Fruit fly (Drosophila melanogaster): Measurements from ENCODE around the gene Irbp18.

Gene Irbp18

DNA sequence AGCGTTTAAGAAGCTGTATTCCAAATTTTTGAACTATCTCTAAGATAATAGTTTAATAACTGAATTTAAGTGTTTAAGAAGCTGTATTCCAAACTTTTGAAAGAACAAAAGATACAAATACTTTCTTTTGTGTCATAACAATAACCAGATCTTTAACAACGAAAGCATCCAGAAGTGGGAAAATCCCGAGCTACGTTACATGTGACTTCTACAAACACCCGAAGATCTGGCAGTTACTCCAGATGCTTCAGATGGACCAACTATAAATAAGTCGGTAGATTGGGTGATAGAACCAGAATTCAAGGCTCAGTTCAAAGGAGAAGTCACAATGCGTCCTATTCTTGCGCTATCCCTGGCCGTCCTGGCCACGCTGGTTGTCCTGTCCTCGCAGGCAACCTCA is 9.9 kb upstream of the Irbp18 start, which contains the start of gene CG12522:
Gene CG12522, plus strand, starts transcription at position 301 of the 400 bp plus-strand sequence.
- no peak for TF ChIP-seq Myc (optimal IDR thresholded peaks at IDR 0.05)
- no peak for TF ChIP-seq insv (optimal IDR thresholded peaks at IDR 0.05)
- TF ChIP-seq h (optimal IDR thresholded peaks at IDR 0.05) = no peak
- TF ChIP-seq Sin3A (optimal IDR thresholded peaks at IDR 0.05) = no peak
- no peak for TF ChIP-seq ttk (optimal IDR thresholded peaks at IDR 0.05)
- no peak for TF ChIP-seq psq (optimal IDR thresholded peaks at IDR 0.05)

DNA sequence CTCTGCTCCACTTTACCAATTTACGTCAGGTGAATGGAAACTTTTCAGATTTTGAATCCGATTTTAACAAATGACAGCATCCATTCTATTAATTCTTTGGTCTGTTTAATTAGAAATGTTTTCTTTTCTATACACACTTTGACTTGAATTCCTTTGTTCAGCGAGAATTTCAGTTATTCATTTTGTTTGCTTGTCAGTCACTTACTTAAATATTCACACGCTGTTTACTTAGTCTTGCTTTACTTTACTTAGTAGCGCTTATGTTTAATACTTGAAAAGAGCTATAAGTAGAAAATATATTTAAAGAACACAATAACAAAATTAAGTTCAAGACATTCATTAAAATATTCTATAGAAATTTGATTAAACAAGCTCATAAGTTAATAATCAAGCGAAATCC is 9.4 kb upstream of the Irbp18 start, which contains the start of gene CG32073:
Gene CG32073, minus strand, starts transcription at position 151 of the 400 bp plus-strand sequence.
- TF ChIP-seq psq (optimal IDR thresholded peaks at IDR 0.05) (no peak), Sin3A (optimal IDR thresholded peaks at IDR 0.05) (no peak), h (optimal IDR thresholded peaks at IDR 0.05) (no peak), insv (optimal IDR thresholded peaks at IDR 0.05) (no peak), Myc (optimal IDR thresholded peaks at IDR 0.05) (no peak), ttk (optimal IDR thresholded peaks at IDR 0.05) (no peak)

dm6 chr3L:11103773-11104172 is 5.8 kb upstream of the Irbp18 start, which contains the start of gene CG32071:
TSS of gene CG32071 (minus strand) at chr3L:11103873.
- TF ChIP-seq ttk (optimal IDR thresholded peaks at IDR 0.05) = no peak
- TF ChIP-seq h (optimal IDR thresholded peaks at IDR 0.05) = no peak
- no peak for TF ChIP-seq psq (optimal IDR thresholded peaks at IDR 0.05)
- no peak for TF ChIP-seq Myc (optimal IDR thresholded peaks at IDR 0.05)
- no peak for TF ChIP-seq Sin3A (optimal IDR thresholded peaks at IDR 0.05)
- TF ChIP-seq insv (optimal IDR thresholded peaks at IDR 0.05) = no peak

DNA sequence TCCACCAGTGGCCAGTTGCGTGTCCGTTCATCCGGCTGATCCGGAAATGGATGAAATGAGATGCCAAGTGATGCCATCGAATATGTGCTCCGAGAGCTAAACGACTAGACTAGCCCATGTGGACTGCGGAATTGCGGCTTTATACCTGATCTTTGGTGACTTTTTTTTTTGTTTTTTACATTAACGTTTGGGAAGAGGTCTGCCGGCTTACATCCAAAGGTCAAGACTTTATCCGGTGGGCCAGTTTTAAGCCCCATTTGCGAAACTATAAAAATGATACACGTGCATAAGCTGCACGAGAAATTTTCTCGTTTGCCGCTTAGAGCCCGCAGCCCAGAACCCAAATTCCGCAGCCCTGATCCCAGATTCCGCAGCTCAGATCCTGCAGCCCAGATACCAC is 4.9 kb upstream of the Irbp18 start, which contains the start of gene Elo68alpha:
Gene Elo68alpha, minus strand, starts transcription at position 101 of the 400 bp plus-strand sequence.
- TF ChIP-seq Sin3A (optimal IDR thresholded peaks at IDR 0.05) (no peak), h (optimal IDR thresholded peaks at IDR 0.05) (no peak), insv (optimal IDR thresholded peaks at IDR 0.05) (no peak), ttk (optimal IDR thresholded peaks at IDR 0.05) (no peak), Myc (optimal IDR thresholded peaks at IDR 0.05) (no peak), psq (optimal IDR thresholded peaks at IDR 0.05) (no peak)

dm6 chr3L:11101598-11101997 is 3.6 kb upstream of the Irbp18 start, which contains the start of gene Elo68beta:
TSS of gene Elo68beta (minus strand) at chr3L:11101698.
- no peak for TF ChIP-seq psq (optimal IDR thresholded peaks at IDR 0.05)
- no peak for TF ChIP-seq h (optimal IDR thresholded peaks at IDR 0.05)
- no peak for TF ChIP-seq insv (optimal IDR thresholded peaks at IDR 0.05)
- TF ChIP-seq ttk (optimal IDR thresholded peaks at IDR 0.05) = no peak
- no peak for TF ChIP-seq Sin3A (optimal IDR thresholded peaks at IDR 0.05)
- no peak for TF ChIP-seq Myc (optimal IDR thresholded peaks at IDR 0.05)

DNA sequence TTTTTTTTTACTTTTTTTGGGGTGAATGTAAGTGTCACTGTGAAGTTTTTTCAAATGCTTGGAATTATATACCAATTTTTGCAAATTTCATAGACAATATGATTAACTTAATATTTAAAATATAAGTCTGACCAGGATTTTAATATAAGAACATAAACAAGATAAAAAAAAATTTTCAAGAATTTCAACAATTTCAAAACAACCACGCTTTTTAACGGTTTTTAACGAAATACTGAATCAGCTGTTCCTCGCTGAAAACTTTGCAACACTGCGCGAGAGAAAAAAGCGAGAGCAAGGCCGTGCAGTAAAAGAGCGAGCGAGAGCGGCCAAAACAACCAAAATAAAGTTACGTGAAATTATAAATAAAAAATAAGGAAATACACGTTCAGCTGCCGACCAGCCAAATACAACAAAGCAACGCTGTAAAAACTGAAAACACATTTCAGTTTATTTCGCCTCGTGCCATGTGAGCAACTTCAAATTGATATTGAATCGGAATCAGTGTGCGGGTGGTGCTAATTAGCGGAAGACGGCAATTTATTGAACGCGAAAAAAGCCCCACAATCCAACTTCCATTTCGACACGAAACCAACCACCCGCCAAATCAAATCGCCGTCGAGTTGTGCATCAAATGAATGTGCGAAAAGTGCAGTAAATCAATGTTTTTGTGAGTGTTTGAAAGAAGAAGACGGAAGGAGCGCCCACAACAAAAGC is 1.6 kb downstream of the Irbp18 start, which contains the start of the genes CG46439, Iyd and CG33947:
Gene CG46439, minus strand, starts transcription at position 51 of the 714 bp plus-strand sequence.
Gene Iyd, minus strand, starts transcription at position 51 of the 714 bp plus-strand sequence.
Gene CG33947, plus strand, starts transcription at position 302 of the 714 bp plus-strand sequence.
- TF ChIP-seq ttk (optimal IDR thresholded peaks at IDR 0.05) = no peak
- no peak for TF ChIP-seq psq (optimal IDR thresholded peaks at IDR 0.05)
- no peak for TF ChIP-seq h (optimal IDR thresholded peaks at IDR 0.05)
- TF ChIP-seq insv (optimal IDR thresholded peaks at IDR 0.05) = no peak
- TF ChIP-seq Sin3A (optimal IDR thresholded peaks at IDR 0.05) = no peak
- no peak for TF ChIP-seq Myc (optimal IDR thresholded peaks at IDR 0.05)

dm6 chr3L:11094279-11094678 is 3.7 kb downstream of the Irbp18 start:
- TF ChIP-seq ttk (optimal IDR thresholded peaks at IDR 0.05) (no peak), Sin3A (optimal IDR thresholded peaks at IDR 0.05) (no peak), psq (optimal IDR thresholded peaks at IDR 0.05) (no peak), Myc (optimal IDR thresholded peaks at IDR 0.05) (no peak)

DNA sequence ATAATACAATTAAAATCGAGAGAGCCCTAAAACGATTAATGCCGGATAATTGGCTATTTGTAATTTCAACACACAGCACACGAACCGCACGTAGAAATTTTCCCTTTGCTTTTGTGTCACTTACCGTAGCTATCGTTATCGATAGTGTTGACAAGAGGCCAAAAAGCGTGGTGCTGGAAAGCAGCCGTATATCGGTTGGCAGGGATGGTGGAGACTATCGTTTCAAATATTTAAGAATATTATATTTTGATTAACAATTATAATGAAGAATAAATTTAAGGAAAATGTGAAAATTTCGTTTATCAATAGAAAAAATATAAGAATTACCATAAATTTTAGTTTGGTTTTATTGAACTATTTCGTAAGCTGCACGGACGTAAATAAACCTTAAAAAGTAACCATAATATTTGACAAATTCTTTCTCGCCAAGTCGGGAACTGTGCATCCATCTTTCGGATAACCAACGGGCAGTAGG is 4.9 kb downstream of the Irbp18 start, which contains the start of gene JIL-1:
Gene JIL-1, minus strand, starts transcription at position 148 of the 475 bp plus-strand sequence.
- TF ChIP-seq h (optimal IDR thresholded peaks at IDR 0.05) = no peak
- no peak for TF ChIP-seq Sin3A (optimal IDR thresholded peaks at IDR 0.05)
- no peak for TF ChIP-seq Myc (optimal IDR thresholded peaks at IDR 0.05)
- no peak for TF ChIP-seq ttk (optimal IDR thresholded peaks at IDR 0.05)
- no peak for TF ChIP-seq psq (optimal IDR thresholded peaks at IDR 0.05)
- no peak for TF ChIP-seq insv (optimal IDR thresholded peaks at IDR 0.05)

- TF ChIP-seq ttk (optimal IDR thresholded peaks at IDR 0.05) = no peak
- no peak for TF ChIP-seq Myc (optimal IDR thresholded peaks at IDR 0.05)
- no peak for TF ChIP-seq insv (optimal IDR thresholded peaks at IDR 0.05)
- TF ChIP-seq h (optimal IDR thresholded peaks at IDR 0.05) = no peak
- TF ChIP-seq Sin3A (optimal IDR thresholded peaks at IDR 0.05) = no peak
- TF ChIP-seq psq (optimal IDR thresholded peaks at IDR 0.05) = no peak
Measured at dm6 chr3L:11092610-11092961, 5.4 kb downstream of the Irbp18 start.

DNA sequence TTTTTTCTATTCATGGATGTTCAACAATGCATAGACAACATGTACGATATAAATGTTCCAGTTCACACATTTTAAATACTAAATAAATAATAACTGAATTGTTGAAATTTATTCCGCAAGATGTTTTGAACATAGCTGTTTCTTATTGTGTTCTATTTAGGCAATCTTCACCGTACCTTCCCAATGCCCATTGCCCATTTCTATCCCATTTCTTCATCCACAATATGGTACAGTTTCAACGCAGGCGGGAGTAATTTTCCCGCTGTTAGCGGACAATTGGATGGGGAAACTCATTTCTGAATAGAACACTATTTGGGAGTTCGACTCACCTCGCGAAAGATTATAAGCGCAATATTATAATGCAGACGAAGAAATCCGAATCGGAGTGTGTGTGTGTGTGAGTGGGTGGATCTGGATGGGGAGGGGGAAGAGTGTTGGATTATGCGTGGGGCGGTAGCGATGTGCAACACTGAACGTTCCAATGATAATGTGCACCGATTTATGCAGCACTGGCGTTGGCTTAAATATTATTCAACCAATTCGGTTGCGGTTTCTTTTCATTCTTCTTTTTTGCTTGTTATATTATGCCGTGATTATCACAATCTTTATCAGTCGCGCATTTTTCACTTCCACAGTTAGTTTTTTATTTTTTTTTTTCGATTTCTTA is 5.9 kb downstream of the Irbp18 start:
- TF ChIP-seq h (optimal IDR thresholded peaks at IDR 0.05) = no peak
- TF ChIP-seq Myc (optimal IDR thresholded peaks at IDR 0.05) = no peak
- TF ChIP-seq insv (optimal IDR thresholded peaks at IDR 0.05) = no peak
- TF ChIP-seq ttk (optimal IDR thresholded peaks at IDR 0.05) = no peak
- no peak for TF ChIP-seq Sin3A (optimal IDR thresholded peaks at IDR 0.05)
- no peak for TF ChIP-seq psq (optimal IDR thresholded peaks at IDR 0.05)

DNA sequence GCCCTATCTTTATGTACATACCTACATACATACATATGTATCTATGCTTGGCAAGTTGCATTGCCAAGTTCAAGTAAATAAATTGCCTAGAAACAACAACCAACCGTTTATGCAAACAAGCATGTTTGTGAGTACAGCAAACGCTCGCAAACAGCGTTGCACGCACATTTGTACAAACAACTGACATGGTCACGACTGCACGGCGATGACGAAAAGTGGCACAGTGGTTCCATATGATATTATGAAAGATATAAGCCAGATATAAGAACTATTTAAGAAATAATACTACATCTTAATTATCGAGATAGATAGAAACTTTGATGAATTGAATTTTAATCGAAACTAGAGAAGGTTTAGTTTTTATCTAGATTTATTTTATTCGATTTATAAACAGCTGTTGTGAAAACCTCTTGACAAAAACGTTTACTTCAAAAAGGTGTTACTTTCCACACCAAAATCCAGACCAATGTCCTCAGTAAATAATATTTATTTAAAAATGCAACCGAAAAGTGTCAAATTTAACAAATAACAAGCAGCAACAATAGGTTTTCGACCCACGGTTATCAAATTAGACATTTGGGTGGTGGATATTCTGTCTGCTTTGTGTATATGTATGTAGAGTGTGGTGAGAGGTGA is 8.1 kb downstream of the Irbp18 start:
- TF ChIP-seq insv (optimal IDR thresholded peaks at IDR 0.05) (no peak), Myc (optimal IDR thresholded peaks at IDR 0.05) (no peak), psq (optimal IDR thresholded peaks at IDR 0.05) (no peak), Sin3A (optimal IDR thresholded peaks at IDR 0.05) (no peak), h (optimal IDR thresholded peaks at IDR 0.05) (no peak), ttk (optimal IDR thresholded peaks at IDR 0.05) (no peak)
